Fruit fly (Drosophila melanogaster) whole organism, embryonic: Measurements from ENCODE around the gene CG6966.

Source experiments
- B-H1 ChIP-seq: fragments of 200-800 bp; sonication (Bioruptor generic); IDR thresholded peaks from 3 replicates; pipeline ENCODE4 v1.3.6; 2022; ENCODE audit warnings: missing biosample characterization, missing genetic modification characterization
- CG12391 ChIP-seq: fragments of 200-800 bp; sonication (Bioruptor generic); optimal IDR thresholded peaks from 3 replicates; lab custom pipeline; 2018; ENCODE audit warnings: missing biosample characterization, mild to moderate bottlenecking, missing genetic modification characterization, moderate library complexity
- CG12659 ChIP-seq: fragments of 200-800 bp; sonication (Bioruptor generic); optimal IDR thresholded peaks from 3 replicates; lab custom pipeline; 2017; ENCODE audit warnings: mild to moderate bottlenecking, missing biosample characterization, missing genetic modification reagents, missing genetic modification characterization
- CG13894 ChIP-seq: fragments of 200-800 bp; sonication (Bioruptor generic); optimal IDR thresholded peaks from 3 replicates; lab custom pipeline; 2018; ENCODE audit warnings: missing biosample characterization, mild to moderate bottlenecking, missing genetic modification characterization, moderate library complexity
- CG14860 ChIP-seq: fragments of 200-800 bp; sonication (Bioruptor generic); IDR thresholded peaks from 3 replicates; pipeline ENCODE4 v1.3.6; 2022; ENCODE audit warnings: missing biosample characterization, missing genetic modification characterization; ENCODE audit not compliant: partially characterized antibody
- CG15011 ChIP-seq: fragments of 200-800 bp; sonication (Bioruptor generic); optimal IDR thresholded peaks from 3 replicates; lab custom pipeline; 2018; ENCODE audit warnings: missing biosample characterization, mild to moderate bottlenecking, missing genetic modification characterization
- CG15514 ChIP-seq: fragments of 200-800 bp; sonication (Bioruptor generic); optimal IDR thresholded peaks from 3 replicates; lab custom pipeline; 2017; ENCODE audit warnings: missing biosample characterization, missing genetic modification characterization, mild to moderate bottlenecking, moderate library complexity, missing genetic modification reagents
- CG18262 ChIP-seq: fragments of 200-800 bp; optimal IDR thresholded peaks from 3 replicates; lab custom pipeline; 2019; ENCODE audit warnings: missing biosample characterization, mild to moderate bottlenecking, missing genetic modification characterization, moderate library complexity
- CG1832 ChIP-seq: fragments of 200-800 bp; sonication (Bioruptor generic); optimal IDR thresholded peaks from 2 replicates; lab custom pipeline; 2017; ENCODE audit warnings: missing biosample characterization, mild to moderate bottlenecking, missing genetic modification characterization, inconsistent platforms
- CG2712 ChIP-seq: fragments of 200-800 bp; optimal IDR thresholded peaks from 3 replicates; lab custom pipeline; 2019; ENCODE audit warnings: missing biosample characterization, mild to moderate bottlenecking, missing genetic modification characterization, moderate library complexity
- CG31224 ChIP-seq: fragments of 200-800 bp; sonication (Bioruptor generic); IDR thresholded peaks from 2 replicates; pipeline ENCODE4 v1.3.6; 2022; ENCODE audit warnings: missing biosample characterization, missing genetic modification characterization
- CG3163 ChIP-seq: fragments of 200-800 bp; sonication (Bioruptor generic); optimal IDR thresholded peaks from 3 replicates; lab custom pipeline; 2016; ENCODE audit warnings: missing biosample characterization, missing genetic modification characterization
- CG3281 ChIP-seq: fragments of 200-800 bp; sonication (Bioruptor generic); optimal IDR thresholded peaks from 3 replicates; lab custom pipeline; 2017; ENCODE audit warnings: missing biosample characterization, mild to moderate bottlenecking, missing genetic modification characterization
- CG34376 ChIP-seq: fragments of 200-800 bp; sonication (Bioruptor generic); optimal IDR thresholded peaks from 2 replicates; lab custom pipeline; 2018; ENCODE audit warnings: missing biosample characterization, mild to moderate bottlenecking, missing genetic modification characterization
- CG34422 ChIP-seq: fragments of 200-800 bp; sonication (Bioruptor generic); IDR thresholded peaks from 3 replicates; pipeline ENCODE4 v1.3.6; 2022; ENCODE audit warnings: missing biosample characterization, missing genetic modification characterization
- CG4820 ChIP-seq: fragments of 200-800 bp; sonication (Bioruptor generic); optimal IDR thresholded peaks from 3 replicates; lab custom pipeline; 2016; ENCODE audit warnings: missing biosample characterization, missing genetic modification characterization
- CG5180 ChIP-seq: fragments of 200-800 bp; sonication (Bioruptor generic); optimal IDR thresholded peaks from 3 replicates; lab custom pipeline; 2017; ENCODE audit warnings: missing biosample characterization, missing genetic modification characterization, mild to moderate bottlenecking, moderate library complexity, missing genetic modification reagents
- CG5245 ChIP-seq: fragments of 200-800 bp; sonication (Bioruptor generic); optimal IDR thresholded peaks from 3 replicates; lab custom pipeline; 2016; ENCODE audit warnings: missing biosample characterization, missing genetic modification characterization
- CG7745 ChIP-seq: fragments of 200-800 bp; sonication (Bioruptor generic); optimal IDR thresholded peaks from 2 replicates; lab custom pipeline; 2018; ENCODE audit warnings: missing biosample characterization, mild to moderate bottlenecking, missing genetic modification characterization, moderate library complexity
- CG8924 ChIP-seq: fragments of 200-800 bp; optimal IDR thresholded peaks from 3 replicates; lab custom pipeline; 2019; ENCODE audit warnings: missing biosample characterization, mild to moderate bottlenecking, missing genetic modification characterization, moderate library complexity
- CG8944 ChIP-seq: fragments of 200-800 bp; sonication (Bioruptor generic); optimal IDR thresholded peaks from 3 replicates; lab custom pipeline; 2016; ENCODE audit warnings: missing biosample characterization, missing genetic modification characterization
- CG9437 ChIP-seq: fragments of 200-800 bp; sonication (Bioruptor generic); optimal IDR thresholded peaks from 2 replicates; lab custom pipeline; 2018; ENCODE audit warnings: missing biosample characterization, mild to moderate bottlenecking, missing genetic modification characterization
- CG9727 ChIP-seq: fragments of 200-800 bp; sonication (Bioruptor generic); optimal IDR thresholded peaks from 3 replicates; lab custom pipeline; 2017; ENCODE audit warnings: missing biosample characterization, mild to moderate bottlenecking, missing genetic modification characterization
- CTCF ChIP-seq: fragments of 200-800 bp; sonication (Bioruptor generic); optimal IDR thresholded peaks from 2 replicates; lab custom pipeline; 2017; ENCODE audit warnings: missing biosample characterization, mild to moderate bottlenecking, missing genetic modification characterization, moderate library complexity
- Dad ChIP-seq: fragments of 200-800 bp; sonication (Bioruptor generic); optimal IDR thresholded peaks from 3 replicates; lab custom pipeline; 2016; ENCODE audit warnings: missing biosample characterization, missing genetic modification characterization
- Dip3 ChIP-seq: fragments of 200-800 bp; sonication (Bioruptor generic); optimal IDR thresholded peaks from 3 replicates; lab custom pipeline; 2016; ENCODE audit warnings: missing biosample characterization, missing genetic modification characterization
- Elba2 ChIP-seq: fragments of 200-800 bp; sonication (Bioruptor generic); optimal IDR thresholded peaks from 3 replicates; lab custom pipeline; 2016; ENCODE audit warnings: missing biosample characterization, missing genetic modification characterization
- H15 ChIP-seq: fragments of 200-800 bp; sonication (Bioruptor generic); IDR thresholded peaks from 3 replicates; pipeline ENCODE4 v1.3.6; 2022; ENCODE audit warnings: missing biosample characterization, missing genetic modification characterization
- Meics ChIP-seq: fragments of 200-800 bp; sonication (Bioruptor generic); optimal IDR thresholded peaks from 2 replicates; lab custom pipeline; 2017; ENCODE audit warnings: missing biosample characterization, mild to moderate bottlenecking, missing genetic modification characterization
- Myb ChIP-seq: fragments of 200-800 bp; sonication (Bioruptor generic); optimal IDR thresholded peaks from 2 replicates; lab custom pipeline; 2016; ENCODE audit warnings: missing biosample characterization, missing genetic modification characterization
- Ptx1 ChIP-seq: fragments of 200-800 bp; sonication (Bioruptor generic); IDR thresholded peaks from 2 replicates; pipeline ENCODE4 v1.3.6; 2022; ENCODE audit warnings: missing biosample characterization, missing genetic modification characterization
- Side ChIP-seq: fragments of 200-800 bp; sonication (Bioruptor generic); optimal IDR thresholded peaks from 2 replicates; lab custom pipeline; 2016; ENCODE audit warnings: missing biosample characterization, missing genetic modification characterization
- Sry-β ChIP-seq: fragments of 200-800 bp; sonication (Bioruptor generic); optimal IDR thresholded peaks from 2 replicates; lab custom pipeline; 2018; ENCODE audit warnings: missing biosample characterization, mild to moderate bottlenecking, missing genetic modification characterization, moderate library complexity
- YL-1 ChIP-seq: fragments of 200-800 bp; sonication (Bioruptor generic); optimal IDR thresholded peaks from 3 replicates; lab custom pipeline; 2017; ENCODE audit warnings: missing biosample characterization, mild to moderate bottlenecking, missing genetic modification characterization
- da ChIP-seq: fragments of 200-800 bp; sonication (Bioruptor generic); optimal IDR thresholded peaks from 2 replicates; lab custom pipeline; 2016; ENCODE audit warnings: missing biosample characterization, missing genetic modification characterization
- ftz-f1 ChIP-seq: fragments of 200-800 bp; sonication (Bioruptor generic); optimal IDR thresholded peaks from 2 replicates; lab custom pipeline; 2016; ENCODE audit warnings: missing biosample characterization, missing genetic modification characterization
- gcm2 ChIP-seq: fragments of 200-800 bp; sonication (Bioruptor generic); optimal IDR thresholded peaks from 2 replicates; lab custom pipeline; 2016; ENCODE audit warnings: missing biosample characterization, missing genetic modification characterization
- gt ChIP-seq: fragments of 200-800 bp; sonication (Bioruptor generic); IDR thresholded peaks from 2 replicates; pipeline ENCODE4 v1.3.6; 2022; ENCODE audit warnings: missing biosample characterization, missing genetic modification characterization
- ken ChIP-seq: fragments of 200-800 bp; sonication (Bioruptor generic); IDR thresholded peaks from 3 replicates; pipeline ENCODE4 v1.3.6; 2022; ENCODE audit warnings: missing biosample characterization, missing genetic modification characterization
- nau ChIP-seq: fragments of 200-800 bp; sonication (Bioruptor generic); optimal IDR thresholded peaks from 3 replicates; lab custom pipeline; 2017; ENCODE audit warnings: missing biosample characterization, mild to moderate bottlenecking, missing genetic modification characterization, missing genetic modification reagents
- nerfin-2 ChIP-seq: fragments of 200-800 bp; sonication (Bioruptor generic); IDR thresholded peaks from 2 replicates; pipeline ENCODE4 v1.3.6; 2022; ENCODE audit warnings: missing biosample characterization, missing genetic modification characterization; ENCODE audit not compliant: partially characterized antibody
- onecut ChIP-seq: fragments of 200-800 bp; sonication (Bioruptor generic); IDR thresholded peaks from 2 replicates; pipeline ENCODE4 v1.3.6; 2022; ENCODE audit warnings: missing biosample characterization, missing genetic modification characterization
- pho ChIP-seq: fragments of 200-800 bp; sonication (Bioruptor generic); optimal IDR thresholded peaks from 2 replicates; lab custom pipeline; 2016; ENCODE audit warnings: missing biosample characterization, missing genetic modification characterization
- sens ChIP-seq: fragments of 200-800 bp; sonication (Bioruptor generic); peaks from one replicate; lab custom pipeline; 2016; ENCODE audit warnings: missing biosample characterization, missing genetic modification characterization
- slou ChIP-seq: fragments of 200-800 bp; sonication (Bioruptor generic); optimal IDR thresholded peaks from 3 replicates; lab custom pipeline; 2016; ENCODE audit warnings: missing biosample characterization, missing genetic modification characterization
- tll ChIP-seq, 2 experiments: fragments of 200-800 bp in 1 of 2; fragments of >200 bp in 1 of 2; sonication (Bioruptor generic) in 1 of 2; optimal IDR thresholded peaks; 2 replicates each; lab custom pipeline; 2017 to 2019; ENCODE audit warnings: missing biosample characterization in 2 of 2, missing genetic modification characterization in 2 of 2, mild to moderate bottlenecking in 1 of 2, moderate library complexity in 1 of 2
- toy ChIP-seq: fragments of 200-800 bp; sonication (Bioruptor generic); IDR thresholded peaks from 2 replicates; pipeline ENCODE4 v1.3.6; 2022; ENCODE audit warnings: missing biosample characterization, missing genetic modification characterization
- vfl ChIP-seq: fragments of 200-800 bp; sonication (Bioruptor generic); optimal IDR thresholded peaks from 2 replicates; lab custom pipeline; 2016; ENCODE audit warnings: missing biosample characterization, missing genetic modification characterization
- vvl ChIP-seq: fragments of 200-800 bp; sonication (Bioruptor generic); IDR thresholded peaks from 2 replicates; pipeline ENCODE4 v1.3.6; 2022; ENCODE audit warnings: missing biosample characterization, missing genetic modification characterization
- zen ChIP-seq: fragments of 200-800 bp; sonication (Bioruptor generic); optimal IDR thresholded peaks from 3 replicates; lab custom pipeline; 2018; ENCODE audit warnings: missing biosample characterization, mild to moderate bottlenecking, missing genetic modification characterization, moderate library complexity
- zfh2 ChIP-seq: fragments of 200-800 bp; sonication (Bioruptor generic); optimal IDR thresholded peaks from 2 replicates; lab custom pipeline; 2016; ENCODE audit warnings: missing biosample characterization, missing genetic modification characterization

CG6966 gene

DNA sequence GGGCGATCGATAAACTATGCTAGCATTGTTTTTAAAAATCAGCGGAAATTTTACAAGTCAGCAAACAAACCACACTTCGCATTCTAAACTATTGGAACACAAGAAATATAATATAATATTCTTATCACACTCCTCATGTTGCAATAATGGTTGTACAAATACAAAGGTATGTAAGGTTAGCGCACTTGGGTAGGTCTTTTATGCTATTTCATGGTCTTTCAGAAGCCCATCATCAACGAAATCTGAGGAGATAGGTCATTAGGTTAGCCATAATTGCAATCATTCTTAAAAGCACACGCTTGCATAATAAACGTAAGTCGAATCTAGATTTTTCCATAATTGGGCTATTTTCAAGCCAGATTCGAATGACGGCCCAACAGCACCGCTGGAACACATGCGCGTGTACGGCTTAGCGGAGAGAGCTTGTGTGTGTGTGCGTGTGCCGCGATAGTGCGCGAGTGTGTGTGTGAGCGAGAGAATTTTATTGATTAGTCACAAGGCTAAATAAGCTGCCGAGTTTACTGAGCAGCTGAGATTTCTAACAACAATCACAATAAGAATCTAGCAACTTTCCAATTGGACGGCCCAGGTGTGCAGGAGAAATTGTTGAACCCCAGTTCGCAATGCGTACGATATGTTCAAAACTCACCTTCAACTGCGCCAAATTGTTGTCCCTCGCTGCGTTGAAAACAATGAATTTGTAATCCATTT lies 1.1 kb downstream of the CG6966 start (continued):
- TF ChIP-seq CG8944 (GFP tag; lab: Kevin White, UChicago), result no peak
- TF ChIP-seq ftz-f1, result peak; percentile 39
- peak; percentile 26 for TF ChIP-seq YL-1
- no peak for TF ChIP-seq CG4820 (GFP tag; lab: Kevin White, UChicago)
- TF ChIP-seq CG15514 (GFP tag; lab: Kevin White, UChicago), result no peak
- TF ChIP-seq ken (GFP tag; lab: Robert Waterston, UW), result no peak
- TF ChIP-seq vvl (GFP tag; lab: Robert Waterston, UW), result no peak
- no peak for TF ChIP-seq CG31224
- no peak for TF ChIP-seq H15 (GFP tag; lab: Robert Waterston, UW)
- TF ChIP-seq CG34422, result no peak
- peak; percentile 41 for TF ChIP-seq CG18262
- no peak for TF ChIP-seq da (GFP tag; lab: Kevin White, UChicago)
- TF ChIP-seq gcm2 (GFP tag; lab: Kevin White, UChicago), result no peak
- no peak for TF ChIP-seq CG1832 (GFP tag; lab: Kevin White, UChicago)
- no peak for TF ChIP-seq CG14860 (GFP tag; lab: Robert Waterston, UW)
- no peak for TF ChIP-seq CG7745 (tag; lab: Kevin White, UChicago)
- peak; percentile 37 for TF ChIP-seq CG12391
- TF ChIP-seq B-H1, result no peak
- peak; percentile 7 for TF ChIP-seq CG15011 (GFP tag; lab: Kevin White, UChicago)
- peak; percentile 50 for TF ChIP-seq CG34376 (GFP tag; lab: Kevin White, UChicago)
- TF ChIP-seq nerfin-2 (GFP tag; lab: Robert Waterston, UW), result no peak
- no peak for TF ChIP-seq Ptx1 (GFP tag; lab: Robert Waterston, UW)
- TF ChIP-seq sens (GFP tag; lab: Kevin White, UChicago), result peak; percentile 87
- peak; percentile 25 for TF ChIP-seq CG9727 (GFP tag; lab: Kevin White, UChicago)
- TF ChIP-seq zfh2, result no peak
- no peak for TF ChIP-seq Myb (GFP tag; lab: Kevin White, UChicago)
- peak; percentile 65 for TF ChIP-seq CG5180 (GFP tag; lab: Kevin White, UChicago)
- TF ChIP-seq onecut (GFP tag; lab: Robert Waterston, UW), result peak; percentile 99
- peak; percentile 97 for TF ChIP-seq Elba2 (GFP tag; lab: Kevin White, UChicago)
- no peak for TF ChIP-seq Side
- no peak for TF ChIP-seq gt (GFP tag; lab: Robert Waterston, UW)
- TF ChIP-seq CG12659, result peak; percentile 27
- no peak for TF ChIP-seq CTCF (GFP tag; lab: Kevin White, UChicago)
- TF ChIP-seq slou (GFP tag; lab: Kevin White, UChicago), result no peak
- no peak for TF ChIP-seq Dad (GFP tag; lab: Kevin White, UChicago)
- TF ChIP-seq CG5245, result no peak
- TF ChIP-seq pho (GFP tag; lab: Kevin White, UChicago), result no peak
- TF ChIP-seq tll (GFP tag; optimal IDR thresholded peaks at IDR 0.05; lab: Kevin White, UChicago), result peak in 1 of 2 experiments; percentile 50
- peak; percentile 24 for TF ChIP-seq CG3281 (GFP tag; lab: Kevin White, UChicago)
- no peak for TF ChIP-seq toy (GFP tag; lab: Robert Waterston, UW)
- no peak for TF ChIP-seq zen (tag; lab: Kevin White, UChicago)
- no peak for TF ChIP-seq CG13894 (tag; lab: Kevin White, UChicago)
- TF ChIP-seq CG3163 (GFP tag; lab: Kevin White, UChicago), result no peak
- TF ChIP-seq CG8924 (tag; lab: Kevin White, UChicago), result peak; percentile 6
- peak; percentile 97 for TF ChIP-seq Sry-β (GFP tag; lab: Kevin White, UChicago)
- peak; percentile 27 for TF ChIP-seq Meics (GFP tag; lab: Kevin White, UChicago)
- TF ChIP-seq nau (GFP tag; lab: Kevin White, UChicago), result no peak
- TF ChIP-seq CG2712 (tag; lab: Kevin White, UChicago), result peak; percentile 6
- no peak for TF ChIP-seq vfl (GFP tag; lab: Kevin White, UChicago)
- TF ChIP-seq CG9437 (GFP tag; lab: Kevin White, UChicago), result peak; percentile 49
- TF ChIP-seq Dip3 (GFP tag; lab: Kevin White, UChicago), result no peak
